Fruit fly (Drosophila melanogaster): ENCODE results near the gene CG34180.

The CG34180 gene

DNA sequence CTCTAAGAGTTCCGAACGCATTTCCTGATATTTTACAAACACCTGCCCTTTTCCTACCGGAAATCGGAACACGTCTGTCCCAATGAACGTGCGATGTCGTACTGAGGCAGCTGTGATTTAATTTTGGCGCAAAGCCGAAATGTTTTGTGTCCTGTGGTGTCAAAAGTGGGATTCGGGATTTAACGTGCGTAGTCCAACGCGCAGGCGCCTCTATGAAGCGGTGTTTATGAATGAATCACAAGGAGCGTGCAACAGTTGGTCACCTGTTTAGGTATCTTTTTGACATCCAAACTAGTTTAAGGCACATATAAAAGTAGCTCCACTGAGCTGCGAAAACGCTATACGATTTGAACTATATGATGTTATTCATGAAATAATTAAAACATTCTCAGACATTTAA is 26.0 kb upstream of the CG34180 start, which contains the start of gene CG9109:
Gene CG9109, minus strand, starts transcription at position 80 of the 400 bp plus-strand sequence.
- no peak for TF ChIP-seq sv (GFP tag; optimal IDR thresholded peaks at IDR 0.05)

DNA sequence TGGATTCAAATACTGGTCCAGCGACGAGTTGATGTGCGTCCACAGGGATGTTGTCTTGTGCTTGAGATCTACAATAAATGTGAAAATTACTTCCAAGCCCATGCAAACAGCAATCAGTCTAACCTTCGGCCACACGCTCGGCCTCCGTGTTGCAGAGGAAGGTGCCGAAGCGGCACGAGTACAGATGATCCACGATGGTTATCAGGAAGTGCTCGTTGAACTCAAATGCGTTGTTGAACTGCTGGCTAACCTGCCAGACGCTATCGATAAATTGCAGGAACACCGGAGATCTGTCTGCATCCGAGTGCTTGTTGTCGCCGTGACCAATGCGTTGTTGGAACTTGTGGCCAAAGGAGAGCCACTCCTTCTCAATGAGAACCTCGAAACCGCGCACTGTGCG is 25.2 kb upstream of the CG34180 start:
- TF ChIP-seq N (GFP tag; optimal IDR thresholded peaks at IDR 0.05) (no peak), dsf (GFP tag; optimal IDR thresholded peaks at IDR 0.05; ENCODE audit: borderline replicate concordance) (no peak), brk (GFP tag; optimal IDR thresholded peaks at IDR 0.05) (no peak), fru (GFP tag; optimal IDR thresholded peaks at IDR 0.05) (no peak), Myc (optimal IDR thresholded peaks at IDR 0.05) (no peak), CG9705 (GFP tag; optimal IDR thresholded peaks at IDR 0.05) (no peak), Rel (GFP tag; optimal IDR thresholded peaks at IDR 0.05) (no peak), Rel (tag; optimal IDR thresholded peaks at IDR 0.05) (no peak), lola (GFP tag; optimal IDR thresholded peaks at IDR 0.05) (no peak), pan (optimal IDR thresholded peaks at IDR 0.05) (no peak), rgr (GFP tag; optimal IDR thresholded peaks at IDR 0.05) (no peak), sage (GFP tag; optimal IDR thresholded peaks at IDR 0.05) (no peak), Hnf4 (GFP tag; optimal IDR thresholded peaks at IDR 0.05) (no peak), usp (GFP tag; optimal IDR thresholded peaks at IDR 0.05) (no peak), sv (GFP tag; optimal IDR thresholded peaks at IDR 0.05) (no peak), br (GFP tag; optimal IDR thresholded peaks at IDR 0.05) (no peak), CrebA (GFP tag; optimal IDR thresholded peaks at IDR 0.05; ENCODE audit: borderline replicate concordance) (no peak)

DNA sequence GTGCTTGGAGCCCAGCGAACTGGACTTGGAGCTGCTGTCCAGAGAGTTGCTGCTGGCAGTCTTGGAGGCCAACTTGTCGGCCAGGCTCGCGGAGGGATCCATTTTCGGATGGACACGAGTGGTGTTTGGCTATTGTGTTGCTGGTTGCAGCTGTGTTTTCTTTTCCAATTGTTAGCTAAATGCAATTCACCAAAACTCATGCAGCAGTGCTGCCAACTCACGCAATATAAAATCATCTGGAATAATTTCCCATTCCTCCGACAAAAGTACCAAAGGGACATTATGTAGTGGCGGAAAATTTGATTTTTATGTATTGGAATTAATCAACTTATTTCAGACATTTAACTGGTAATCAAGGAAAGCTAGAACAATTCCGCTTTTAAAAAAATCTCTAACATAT is 23.6 kb upstream of the CG34180 start, which contains the start of gene mtm:
Gene mtm, minus strand, starts transcription at position 306 of the 400 bp plus-strand sequence.
- no peak for TF ChIP-seq OdsH (GFP tag; optimal IDR thresholded peaks at IDR 0.05)
- TF ChIP-seq Myc (optimal IDR thresholded peaks at IDR 0.05) = peak; percentile 59

DNA sequence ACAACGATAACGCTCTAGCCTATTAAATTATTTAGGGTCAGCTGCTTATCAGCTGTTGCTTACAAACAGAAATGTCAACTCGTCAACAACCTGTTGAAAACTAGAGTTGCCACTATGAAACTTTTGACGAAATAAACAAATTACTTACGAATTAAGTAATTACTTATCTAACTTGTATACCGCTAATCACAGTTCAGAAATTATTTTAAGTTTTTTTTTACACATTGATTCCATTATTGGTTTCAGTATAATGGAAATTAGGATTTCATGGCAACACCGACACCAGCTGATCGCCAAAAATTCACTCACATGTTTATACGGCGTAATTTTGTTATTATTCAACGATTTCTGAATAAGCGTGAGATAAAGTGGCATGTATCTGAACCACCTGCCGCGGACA is 22.5 kb upstream of the CG34180 start, which contains the start of the genes CG9117 and CG31643:
Gene CG9117, minus strand, starts transcription at position 73 of the 400 bp plus-strand sequence.
Gene CG31643, plus strand, starts transcription at position 288 of the 400 bp plus-strand sequence.
- TF ChIP-seq sv (GFP tag; optimal IDR thresholded peaks at IDR 0.05) (peak; percentile 48), GATAd (GFP tag; optimal IDR thresholded peaks at IDR 0.05) (peak; percentile 65), ey (GFP tag; optimal IDR thresholded peaks at IDR 0.05) (peak; percentile 76), CG32264 (GFP tag; optimal IDR thresholded peaks at IDR 0.05) (peak; percentile 18), Hr83 (GFP tag; optimal IDR thresholded peaks at IDR 0.05; ENCODE audit: poor library complexity, severe bottlenecking) (peak; percentile 15), h (GFP tag; optimal IDR thresholded peaks at IDR 0.05) (peak; percentile 83), Rel (GFP tag; optimal IDR thresholded peaks at IDR 0.05) (no peak), Rel (tag; optimal IDR thresholded peaks at IDR 0.05) (peak; percentile 39), foxo (GFP tag; optimal IDR thresholded peaks at IDR 0.05) (peak in 1 of 2 experiments; percentile 86), OdsH (GFP tag; optimal IDR thresholded peaks at IDR 0.05) (peak; percentile 77), HLH106 (tag; optimal IDR thresholded peaks at IDR 0.05) (peak; percentile 64), usp (GFP tag; optimal IDR thresholded peaks at IDR 0.05) (no peak), Dif (GFP tag; optimal IDR thresholded peaks at IDR 0.05; ENCODE audit: partially characterized antibody) (no peak), Sp1 (GFP tag; optimal IDR thresholded peaks at IDR 0.05) (peak; percentile 63), lola (GFP tag; optimal IDR thresholded peaks at IDR 0.05) (no peak), CrebA (GFP tag; optimal IDR thresholded peaks at IDR 0.05; ENCODE audit: borderline replicate concordance) (no peak), psq (GFP tag; optimal IDR thresholded peaks at IDR 0.05) (peak; percentile 59), rgr (GFP tag; optimal IDR thresholded peaks at IDR 0.05) (peak; percentile 79), CG9705 (GFP tag; optimal IDR thresholded peaks at IDR 0.05) (peak; percentile 36)

DNA sequence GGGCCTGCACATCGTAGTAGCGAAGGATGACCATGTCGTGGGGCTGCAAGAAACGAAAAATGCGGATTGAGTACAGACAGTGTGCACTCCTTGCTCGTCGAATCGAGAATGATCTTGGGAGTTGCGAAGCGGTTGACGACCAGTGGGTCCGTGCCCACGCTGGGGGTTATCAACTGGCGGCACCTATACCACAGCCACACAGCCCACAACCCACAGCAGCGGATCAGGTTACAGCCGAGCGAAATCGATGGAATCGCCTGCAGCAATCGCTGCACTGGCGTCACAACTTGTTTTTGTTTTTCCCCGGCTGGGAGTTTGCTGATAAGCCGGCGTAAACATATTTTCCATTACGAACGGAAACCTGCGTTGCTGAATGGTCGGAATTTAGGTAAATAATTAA is 14.8 kb upstream of the CG34180 start:
- no peak for TF ChIP-seq jim (GFP tag; optimal IDR thresholded peaks at IDR 0.05)
- no peak for TF ChIP-seq N (GFP tag; optimal IDR thresholded peaks at IDR 0.05)
- TF ChIP-seq Hr78 (GFP tag; optimal IDR thresholded peaks at IDR 0.05) = no peak
- no peak for TF ChIP-seq HLH106 (tag; optimal IDR thresholded peaks at IDR 0.05)
- TF ChIP-seq brk (GFP tag; optimal IDR thresholded peaks at IDR 0.05) = no peak
- TF ChIP-seq CrebA (GFP tag; optimal IDR thresholded peaks at IDR 0.05; ENCODE audit: borderline replicate concordance) = no peak
- no peak for TF ChIP-seq Dif (GFP tag; optimal IDR thresholded peaks at IDR 0.05; ENCODE audit: partially characterized antibody)
- TF ChIP-seq lola (GFP tag; optimal IDR thresholded peaks at IDR 0.05) = no peak
- no peak for TF ChIP-seq GATAd (GFP tag; optimal IDR thresholded peaks at IDR 0.05)
- no peak for TF ChIP-seq Dfd (GFP tag; optimal IDR thresholded peaks at IDR 0.05)
- TF ChIP-seq Jra (GFP tag; optimal IDR thresholded peaks at IDR 0.05) = no peak
- no peak for TF ChIP-seq OdsH (GFP tag; optimal IDR thresholded peaks at IDR 0.05)

Measured in whole organism, wandering third instar larva.